Fruit fly (Drosophila melanogaster): Measurements from ENCODE around the gene CG14780.
A peak's percentile ranks its signal among the peaks of the same experiment; 100 is the strongest.

The CG14780 gene

dm6 chrX:1464033-1464432 is 8.3 kb upstream of the CG14780 start, which contains the start of gene Ns3 (continued):
- TF ChIP-seq phol (tag; optimal IDR thresholded peaks at IDR 0.05) (peak; percentile 27), Med (GFP tag) (peak; percentile 52), Sin3A (optimal IDR thresholded peaks at IDR 0.05) (peak; percentile 32), hbn (GFP tag; IDR thresholded peaks at IDR 0.05; ENCODE audit: partially characterized antibody) (peak; percentile 85), CG10959 (GFP tag; IDR thresholded peaks at IDR 0.05) (no peak), repo (GFP tag; optimal IDR thresholded peaks at IDR 0.05) (no peak), stwl (tag; optimal IDR thresholded peaks at IDR 0.05) (peak; percentile 62), amos (GFP tag; IDR thresholded peaks at IDR 0.05; ENCODE audit: partially characterized antibody) (peak; percentile 88), br (optimal IDR thresholded peaks at IDR 0.05) (no peak), mld (GFP tag; IDR thresholded peaks at IDR 0.05; ENCODE audit: partially characterized antibody) (peak; percentile 77; the same call in 2 of the 3 replicates), org-1 (GFP tag; optimal IDR thresholded peaks at IDR 0.05) (no peak), zfh1 (GFP tag; IDR thresholded peaks at IDR 0.05) (no peak), gem (tag; optimal IDR thresholded peaks at IDR 0.05) (no peak), sna (GFP tag; IDR thresholded peaks at IDR 0.05; ENCODE audit: partially characterized antibody) (peak; percentile 88), CG34224 (GFP tag; IDR thresholded peaks at IDR 0.05; ENCODE audit: partially characterized antibody) (peak; percentile 91), cwo (GFP tag; optimal IDR thresholded peaks at IDR 0.05) (peak; percentile 54), Trl (optimal IDR thresholded peaks at IDR 0.05) (no peak), Trl (GFP tag; optimal IDR thresholded peaks at IDR 0.05) (no peak), CG11456 (GFP tag; IDR thresholded peaks at IDR 0.05) (no peak), az2 (GFP tag; optimal IDR thresholded peaks at IDR 0.05) (no peak), CG33557 (GFP tag; optimal IDR thresholded peaks at IDR 0.05) (no peak), zen2 (GFP tag; IDR thresholded peaks at IDR 0.05; ENCODE audit: partially characterized antibody) (peak; percentile 89), ato (GFP tag; IDR thresholded peaks at IDR 0.05; ENCODE audit: partially characterized antibody) (peak; percentile 87), cg (GFP tag; optimal IDR thresholded peaks at IDR 0.05) (peak; percentile 1), ro (GFP tag; IDR thresholded peaks at IDR 0.05) (no peak), fu2 (GFP tag; optimal IDR thresholded peaks at IDR 0.05) (no peak), CG11398 (GFP tag; optimal IDR thresholded peaks at IDR 0.05) (no peak), zen (tag; optimal IDR thresholded peaks at IDR 0.05) (no peak), CG3847 (GFP tag; IDR thresholded peaks at IDR 0.05) (peak; percentile 32; the same call in 1 of the 2 replicates), lab (GFP tag; optimal IDR thresholded peaks at IDR 0.05) (no peak), CG13894 (tag; optimal IDR thresholded peaks at IDR 0.05) (no peak), CG12299 (tag; optimal IDR thresholded peaks at IDR 0.05) (no peak), CG16815 (GFP tag; optimal IDR thresholded peaks at IDR 0.05) (no peak), bcd (GFP tag; optimal IDR thresholded peaks at IDR 0.05) (no peak), hb (GFP tag; IDR thresholded peaks at IDR 0.05; ENCODE audit: partially characterized antibody) (peak; percentile 86), Nf-YA (GFP tag; IDR thresholded peaks at IDR 0.05) (no peak), trem (tag; optimal IDR thresholded peaks at IDR 0.05) (peak; percentile 64), CG1603 (tag; optimal IDR thresholded peaks at IDR 0.05) (peak; percentile 76), Sry-β (GFP tag; optimal IDR thresholded peaks at IDR 0.05) (no peak), dan (GFP tag; IDR thresholded peaks at IDR 0.05) (no peak), CG4617 (GFP tag; optimal IDR thresholded peaks at IDR 0.05; ENCODE audit: borderline replicate concordance) (peak; percentile 9), dm (GFP tag; optimal IDR thresholded peaks at IDR 0.05) (peak; percentile 93), grn (GFP tag; optimal IDR thresholded peaks at IDR 0.05) (no peak), CG14860 (GFP tag; IDR thresholded peaks at IDR 0.05; ENCODE audit: partially characterized antibody) (peak; percentile 84), dysf (GFP tag; IDR thresholded peaks at IDR 0.05) (no peak), CG16813 (GFP tag; IDR thresholded peaks at IDR 0.05; ENCODE audit: partially characterized antibody) (peak; percentile 82), CG14965 (GFP tag; optimal IDR thresholded peaks at IDR 0.05; ENCODE audit: borderline replicate concordance) (no peak), CG9797 (GFP tag; optimal IDR thresholded peaks at IDR 0.05) (peak; percentile 28), CG4730 (GFP tag; IDR thresholded peaks at IDR 0.05) (no peak), unc-4 (GFP tag; IDR thresholded peaks at IDR 0.05; ENCODE audit: partially characterized antibody) (peak; percentile 86), lilli (GFP tag; optimal IDR thresholded peaks at IDR 0.05) (no peak)

Data from whole organism, embryonic.